Fruit fly (Drosophila melanogaster) whole organism, embryonic: ENCODE results near the gene CG46309.
A peak's percentile ranks its signal among the peaks of the same experiment; 100 is the strongest.

Experiments used
- Atf6 ChIP-seq: fragments of 200-800 bp; sonication (Bioruptor generic); IDR thresholded peaks from 2 replicates; pipeline ENCODE4 v1.3.6; 2022; ENCODE audit warnings: missing biosample characterization, missing genetic modification characterization
- CG10267 ChIP-seq: fragments of 200-800 bp; sonication (Bioruptor generic); optimal IDR thresholded peaks from 2 replicates; lab custom pipeline; 2018; ENCODE audit warnings: missing biosample characterization, mild to moderate bottlenecking, missing genetic modification characterization, moderate library complexity
- CG10462 ChIP-seq: fragments of 200-800 bp; sonication (Bioruptor generic); optimal IDR thresholded peaks from 2 replicates; lab custom pipeline; 2016; ENCODE audit warnings: missing biosample characterization, missing genetic modification characterization
- CG11398 ChIP-seq: fragments of 200-800 bp; sonication (Bioruptor generic); optimal IDR thresholded peaks from 2 replicates; lab custom pipeline; 2016; ENCODE audit warnings: missing biosample characterization, missing genetic modification characterization
- CG11504 ChIP-seq: fragments of 200-800 bp; sonication (Bioruptor generic); optimal IDR thresholded peaks from 3 replicates; lab custom pipeline; 2019; ENCODE audit warnings: missing biosample characterization, mild to moderate bottlenecking, missing genetic modification characterization, moderate library complexity
- CG12071 ChIP-seq: fragments of 200-800 bp; sonication (Bioruptor generic); optimal IDR thresholded peaks from 3 replicates; lab custom pipeline; 2018; ENCODE audit warnings: missing biosample characterization, mild to moderate bottlenecking, missing genetic modification characterization
- CG12104 ChIP-seq: fragments of 200-800 bp; sonication (Bioruptor generic); optimal IDR thresholded peaks from 3 replicates; lab custom pipeline; 2016; ENCODE audit warnings: missing biosample characterization, missing genetic modification characterization
- CG12942 ChIP-seq: fragments of 200-800 bp; sonication (Bioruptor generic); optimal IDR thresholded peaks from 3 replicates; lab custom pipeline; 2016; ENCODE audit warnings: missing biosample characterization, missing genetic modification characterization
- CG13775 ChIP-seq: fragments of 200-800 bp; sonication (Bioruptor generic); optimal IDR thresholded peaks from 3 replicates; lab custom pipeline; 2017; ENCODE audit warnings: missing biosample characterization, mild to moderate bottlenecking, missing genetic modification characterization
- CG15269 ChIP-seq: fragments of 200-800 bp; sonication (Bioruptor generic); optimal IDR thresholded peaks from 2 replicates; lab custom pipeline; 2018; ENCODE audit warnings: missing biosample characterization, mild to moderate bottlenecking, missing genetic modification characterization, moderate library complexity
- CG15601 ChIP-seq: fragments of 200-800 bp; sonication (Bioruptor generic); optimal IDR thresholded peaks from 3 replicates; lab custom pipeline; 2019; ENCODE audit warnings: missing biosample characterization, mild to moderate bottlenecking, missing genetic modification characterization, moderate library complexity
- CG16815 ChIP-seq: fragments of 200-800 bp; sonication (Bioruptor generic); optimal IDR thresholded peaks from 3 replicates; lab custom pipeline; 2017; ENCODE audit warnings: missing biosample characterization, mild to moderate bottlenecking, missing genetic modification characterization
- CG17612 ChIP-seq: fragments of 200-800 bp; sonication (Bioruptor generic); IDR thresholded peaks from 2 replicates; pipeline ENCODE4 v1.3.6; 2022; ENCODE audit warnings: missing biosample characterization, missing genetic modification characterization
- CG17829 ChIP-seq: fragments of 200-800 bp; optimal IDR thresholded peaks from 2 replicates; lab custom pipeline; 2019; ENCODE audit warnings: missing biosample characterization, mild to moderate bottlenecking, missing genetic modification characterization, moderate library complexity
- CG17912 ChIP-seq: fragments of 200-800 bp; sonication (Bioruptor generic); optimal IDR thresholded peaks from 2 replicates; lab custom pipeline; 2018; ENCODE audit warnings: missing biosample characterization, mild to moderate bottlenecking, missing genetic modification characterization
- CG30431 ChIP-seq: fragments of 200-800 bp; sonication (Bioruptor generic); optimal IDR thresholded peaks from 2 replicates; lab custom pipeline; 2017; ENCODE audit warnings: missing biosample characterization, missing genetic modification characterization
- CG3847 ChIP-seq: fragments of 200-800 bp; sonication (Bioruptor generic); IDR thresholded peaks from 2 replicates; pipeline ENCODE4 v1.3.6; 2022; ENCODE audit warnings: missing biosample characterization, missing genetic modification characterization
- CG4617 ChIP-seq: fragments of 200-800 bp; sonication (Bioruptor generic); optimal IDR thresholded peaks from 3 replicates; lab custom pipeline; 2016; ENCODE audit warnings: missing biosample characterization, missing genetic modification characterization, borderline replicate concordance
- CG4854 ChIP-seq: fragments of 200-800 bp; sonication (Bioruptor generic); optimal IDR thresholded peaks from 2 replicates; lab custom pipeline; 2016; ENCODE audit warnings: missing biosample characterization, missing genetic modification characterization, inconsistent platforms
- CG5245 ChIP-seq: fragments of 200-800 bp; sonication (Bioruptor generic); optimal IDR thresholded peaks from 3 replicates; lab custom pipeline; 2016; ENCODE audit warnings: missing biosample characterization, missing genetic modification characterization
- CG6254 ChIP-seq: fragments of 200-800 bp; sonication (Bioruptor generic); optimal IDR thresholded peaks from 3 replicates; lab custom pipeline; 2017; ENCODE audit warnings: mild to moderate bottlenecking, missing biosample characterization, missing genetic modification reagents, missing genetic modification characterization
- CG6791 ChIP-seq: fragments of 200-800 bp; sonication (Bioruptor generic); IDR thresholded peaks from 3 replicates; pipeline ENCODE4 v1.3.6; 2022; ENCODE audit warnings: missing biosample characterization, missing genetic modification characterization; ENCODE audit not compliant: partially characterized antibody
- CG6854 ChIP-seq: fragments of 200-800 bp; sonication (Bioruptor generic); optimal IDR thresholded peaks from 3 replicates; lab custom pipeline; 2017; ENCODE audit warnings: missing biosample characterization, mild to moderate bottlenecking, missing genetic modification characterization
- CG8281 ChIP-seq: fragments of 200-800 bp; sonication (Bioruptor generic); optimal IDR thresholded peaks from 2 replicates; lab custom pipeline; 2018; ENCODE audit warnings: missing biosample characterization, mild to moderate bottlenecking, missing genetic modification characterization, moderate library complexity
- CG8359 ChIP-seq: fragments of 200-800 bp; sonication (Bioruptor generic); optimal IDR thresholded peaks from 2 replicates; lab custom pipeline; 2017; ENCODE audit warnings: missing biosample characterization, mild to moderate bottlenecking, missing genetic modification characterization, borderline replicate concordance
- Jarid2 ChIP-seq: fragments of 200-800 bp; sonication (Bioruptor generic); optimal IDR thresholded peaks from 3 replicates; lab custom pipeline; 2017; ENCODE audit warnings: mild to moderate bottlenecking, missing biosample characterization, missing genetic modification reagents, missing genetic modification characterization
- Lim3 ChIP-seq: fragments of 200-800 bp; sonication (Bioruptor generic); IDR thresholded peaks from 2 replicates; pipeline ENCODE4 v1.3.6; 2022; ENCODE audit warnings: missing biosample characterization, missing genetic modification characterization
- Med ChIP-seq: fragments of 200-800 bp; sonication (Bioruptor generic); peaks from one replicate; lab custom pipeline; 2016; ENCODE audit warnings: missing biosample characterization, missing genetic modification characterization, mild to moderate bottlenecking, inconsistent platforms, moderate library complexity
- Usf ChIP-seq: fragments of 200-800 bp; sonication (Bioruptor generic); optimal IDR thresholded peaks from 2 replicates; lab custom pipeline; 2017; ENCODE audit warnings: missing genotype, missing biosample characterization, missing genetic modification characterization
- Xbp1 ChIP-seq: fragments of 200-800 bp; sonication (Bioruptor generic); optimal IDR thresholded peaks from 3 replicates; lab custom pipeline; 2016; ENCODE audit warnings: missing biosample characterization, mild to moderate bottlenecking, missing genetic modification characterization
- ase ChIP-seq: fragments of 200-800 bp; sonication (Bioruptor generic); IDR thresholded peaks from 3 replicates; pipeline ENCODE4 v1.3.6; 2022; ENCODE audit warnings: missing biosample characterization, missing genetic modification characterization
- cg ChIP-seq: fragments of 200-800 bp; sonication (Bioruptor generic); optimal IDR thresholded peaks from 3 replicates; lab custom pipeline; 2019; ENCODE audit warnings: missing biosample characterization, mild to moderate bottlenecking, missing genetic modification characterization, moderate library complexity
- chinmo ChIP-seq: fragments of 200-800 bp; sonication (Bioruptor generic); IDR thresholded peaks from 4 replicates; pipeline ENCODE4 v1.3.6; 2022; ENCODE audit warnings: missing biosample characterization, missing genetic modification characterization; ENCODE audit not compliant: partially characterized antibody
- dpn ChIP-seq, 2 experiments: fragments of 200-800 bp; sonication (Bioruptor generic); optimal IDR thresholded peaks; 3 replicates each; lab custom pipeline; 2016; ENCODE audit warnings: missing biosample characterization in 2 of 2, missing genetic modification characterization in 2 of 2
- gcm2 ChIP-seq: fragments of 200-800 bp; sonication (Bioruptor generic); optimal IDR thresholded peaks from 2 replicates; lab custom pipeline; 2016; ENCODE audit warnings: missing biosample characterization, missing genetic modification characterization
- gem ChIP-seq: fragments of 200-800 bp; sonication (Bioruptor generic); optimal IDR thresholded peaks from 2 replicates; lab custom pipeline; 2019; ENCODE audit warnings: missing biosample characterization, mild to moderate bottlenecking, missing genetic modification characterization, moderate library complexity
- klu ChIP-seq: fragments of 200-800 bp; sonication (Bioruptor generic); IDR thresholded peaks from 2 replicates; pipeline ENCODE4 v1.3.6; 2022; ENCODE audit warnings: missing biosample characterization, missing genetic modification characterization
- luna ChIP-seq: fragments of 200-800 bp; sonication (Bioruptor generic); optimal IDR thresholded peaks from 2 replicates; lab custom pipeline; 2016; ENCODE audit warnings: missing biosample characterization, missing genetic modification characterization
- mam ChIP-seq: fragments of 200-800 bp; sonication (Bioruptor generic); optimal IDR thresholded peaks from 3 replicates; lab custom pipeline; 2016; ENCODE audit warnings: missing biosample characterization, missing genetic modification characterization
- nau ChIP-seq: fragments of 200-800 bp; sonication (Bioruptor generic); optimal IDR thresholded peaks from 3 replicates; lab custom pipeline; 2017; ENCODE audit warnings: missing biosample characterization, mild to moderate bottlenecking, missing genetic modification characterization, missing genetic modification reagents
- onecut ChIP-seq: fragments of 200-800 bp; sonication (Bioruptor generic); IDR thresholded peaks from 2 replicates; pipeline ENCODE4 v1.3.6; 2022; ENCODE audit warnings: missing biosample characterization, missing genetic modification characterization
- otp ChIP-seq: fragments of 200-800 bp; sonication (Bioruptor generic); IDR thresholded peaks from 3 replicates; pipeline ENCODE4, ENCODE4 v1.3.6; 2022; ENCODE audit warnings: missing biosample characterization, missing genetic modification characterization
- ranshi ChIP-seq: fragments of 200-800 bp; sonication (Bioruptor generic); IDR thresholded peaks from 2 replicates; pipeline ENCODE4 v1.3.6; 2022; ENCODE audit warnings: missing biosample characterization, missing genetic modification characterization
- sim ChIP-seq: fragments of 200-800 bp; sonication (Bioruptor generic); IDR thresholded peaks from 2 replicates; pipeline ENCODE4 v1.3.6; 2022; ENCODE audit warnings: missing biosample characterization, missing genetic modification characterization
- sna ChIP-seq: fragments of 200-800 bp; sonication (Bioruptor generic); IDR thresholded peaks from 2 replicates; pipeline ENCODE4 v1.3.6; 2022; ENCODE audit warnings: missing biosample characterization, missing genetic modification characterization; ENCODE audit not compliant: partially characterized antibody
- stwl ChIP-seq: fragments of 200-800 bp; sonication (Bioruptor generic); optimal IDR thresholded peaks from 3 replicates; lab custom pipeline; 2018; ENCODE audit warnings: missing biosample characterization, mild to moderate bottlenecking, missing genetic modification characterization, moderate library complexity
- toy ChIP-seq: fragments of 200-800 bp; sonication (Bioruptor generic); IDR thresholded peaks from 2 replicates; pipeline ENCODE4 v1.3.6; 2022; ENCODE audit warnings: missing biosample characterization, missing genetic modification characterization
- trem ChIP-seq: fragments of 200-800 bp; optimal IDR thresholded peaks from 3 replicates; lab custom pipeline; 2019; ENCODE audit warnings: missing biosample characterization, mild to moderate bottlenecking, missing genetic modification characterization, moderate library complexity
- unpg ChIP-seq: fragments of 200-800 bp; sonication (Bioruptor generic); optimal IDR thresholded peaks from 3 replicates; lab custom pipeline; 2018; ENCODE audit warnings: missing biosample characterization, mild to moderate bottlenecking, missing genetic modification characterization, moderate library complexity
- zfh2 ChIP-seq: fragments of 200-800 bp; sonication (Bioruptor generic); optimal IDR thresholded peaks from 2 replicates; lab custom pipeline; 2016; ENCODE audit warnings: missing biosample characterization, missing genetic modification characterization

Gene CG46309

dm6 chr2L:16286360-16287005 is 34.9 kb upstream of the CG46309 start (continued):
- TF ChIP-seq zfh2 (GFP tag; lab: Kevin White, UChicago) (peak; percentile 87), ase (no peak), CG17612 (no peak), Jarid2 (peak; percentile 58), CG11398 (GFP tag; lab: Kevin White, UChicago) (peak; percentile 64), cg (GFP tag; lab: Kevin White, UChicago) (peak; percentile 88), CG12071 (GFP tag; lab: Kevin White, UChicago) (peak; percentile 78), CG4854 (GFP tag; lab: Kevin White, UChicago) (peak; percentile 84), trem (tag; lab: Kevin White, UChicago) (peak; percentile 79), CG5245 (GFP tag; lab: Kevin White, UChicago) (peak; percentile 51), CG4617 (GFP tag; lab: Kevin White, UChicago) (peak; percentile 2), mam (GFP tag; lab: Kevin White, UChicago) (peak; percentile 83), CG17829 (peak; percentile 86), nau (GFP tag; lab: Kevin White, UChicago) (peak; percentile 83), Usf (GFP tag; lab: Kevin White, UChicago) (peak; percentile 35), CG6854 (GFP tag; lab: Kevin White, UChicago) (peak; percentile 64), toy (GFP tag; lab: Robert Waterston, UW) (no peak), gcm2 (GFP tag; lab: Kevin White, UChicago) (peak; percentile 63), Xbp1 (GFP tag; lab: Kevin White, UChicago) (peak; percentile 79), sim (GFP tag; lab: Robert Waterston, UW) (no peak), otp (GFP tag; lab: Robert Waterston, UW) (no peak), CG17912 (GFP tag; lab: Kevin White, UChicago) (peak; percentile 40), CG10267 (tag; lab: Kevin White, UChicago) (peak; percentile 68), sna (GFP tag; lab: Robert Waterston, UW) (no peak), CG30431 (GFP tag; lab: Kevin White, UChicago) (peak; percentile 55), CG13775 (GFP tag; lab: Kevin White, UChicago) (peak; percentile 85), gem (peak; percentile 92), CG8359 (peak; percentile 77), CG10462 (GFP tag; lab: Kevin White, UChicago) (peak; percentile 71), unpg (GFP tag; lab: Kevin White, UChicago) (peak; percentile 89), CG15269 (tag; lab: Kevin White, UChicago) (peak; percentile 83), CG8281 (tag; lab: Kevin White, UChicago) (peak; percentile 94), luna (no peak), CG6254 (GFP tag; lab: Kevin White, UChicago) (peak; percentile 82), Atf6 (GFP tag; lab: Robert Waterston, UW) (no peak), stwl (no peak), CG11504 (peak; percentile 87), CG3847 (GFP tag; lab: Robert Waterston, UW) (no peak), chinmo (GFP tag; lab: Robert Waterston, UW) (no peak), ranshi (GFP tag; lab: Robert Waterston, UW) (no peak), klu (no peak), onecut (GFP tag; lab: Robert Waterston, UW) (peak; percentile 96), CG12104 (GFP tag; lab: Kevin White, UChicago) (peak; percentile 57), CG15601 (tag; lab: Kevin White, UChicago) (peak; percentile 68), Med (peak; percentile 97), CG16815 (GFP tag; lab: Kevin White, UChicago) (peak; percentile 79), dpn (GFP tag; optimal IDR thresholded peaks at IDR 0.05; lab: Kevin White, UChicago) (peak; percentile 79 to 88), CG12942 (GFP tag; lab: Kevin White, UChicago) (peak; percentile 81), CG6791 (GFP tag; lab: Robert Waterston, UW) (no peak), Lim3 (GFP tag; lab: Robert Waterston, UW) (no peak)
